Worm (Caenorhabditis elegans) whole organism, late embryonic: ENCODE data around the gene C25H3.16.

ENCODE experiments used
- C08G9.2 ChIP-seq: sonication (generic microtip); optimal IDR thresholded peaks from 2 replicates; lab custom pipeline; 2016; ENCODE audit warnings: mild to moderate bottlenecking, missing genetic modification characterization, moderate library complexity, missing compliant biosample characterization
- C38D4.7 ChIP-seq: fragments of 200-800 bp; sonication (Bioruptor generic); optimal IDR thresholded peaks from 2 replicates; lab custom pipeline; 2018; ENCODE audit warnings: mild to moderate bottlenecking, missing genetic modification characterization, moderate library complexity, missing compliant biosample characterization
- F13H6.1 ChIP-seq: sonication (generic microtip); optimal IDR thresholded peaks from 2 replicates; lab custom pipeline; 2016; ENCODE audit warnings: missing genetic modification characterization, missing compliant biosample characterization
- K02D7.2 ChIP-seq: sonication (generic microtip); optimal IDR thresholded peaks from 2 replicates; lab custom pipeline; 2017; ENCODE audit warnings: mild to moderate bottlenecking, missing genetic modification characterization, missing compliant biosample characterization
- Y22D7AL.16 ChIP-seq: sonication (generic microtip); optimal IDR thresholded peaks from 2 replicates; lab custom pipeline; 2016; ENCODE audit warnings: missing genetic modification characterization, missing compliant biosample characterization
- ahr-1 ChIP-seq: sonication (generic microtip); optimal IDR thresholded peaks from 2 replicates; lab custom pipeline; 2016; ENCODE audit warnings: missing genetic modification characterization, missing compliant biosample characterization
- ama-1 ChIP-seq: fragments of 150-350 bp; optimal IDR thresholded peaks from 2 replicates; lab custom pipeline; 2014
- ceh-14 ChIP-seq: sonication (generic microtip); optimal IDR thresholded peaks from 2 replicates; lab custom pipeline; 2016; ENCODE audit warnings: missing genotype, missing genetic modification characterization, missing compliant biosample characterization
- ceh-2 ChIP-seq: sonication (generic microtip); optimal IDR thresholded peaks from 2 replicates; lab custom pipeline; 2016; ENCODE audit warnings: missing genotype, missing genetic modification characterization, missing compliant biosample characterization
- ceh-24 ChIP-seq: sonication (generic microtip); optimal IDR thresholded peaks from 2 replicates; lab custom pipeline; 2016; ENCODE audit warnings: mild to moderate bottlenecking, missing genetic modification characterization, missing compliant biosample characterization
- ceh-31 ChIP-seq: sonication (generic microtip); optimal IDR thresholded peaks from 2 replicates; lab custom pipeline; 2016; ENCODE audit warnings: missing genetic modification characterization, missing compliant biosample characterization
- ceh-34 ChIP-seq: sonication (generic microtip); optimal IDR thresholded peaks from 2 replicates; lab custom pipeline; 2016; ENCODE audit warnings: mild to moderate bottlenecking, missing genetic modification characterization, missing compliant biosample characterization
- ceh-45 ChIP-seq: fragments of 200-800 bp; sonication (Bioruptor generic); IDR thresholded peaks from 2 replicates; pipeline ENCODE4 v1.3.6; 2022; ENCODE audit warnings: missing genetic modification reagents, missing genetic modification characterization, missing compliant biosample characterization
- ceh-48 ChIP-seq: sonication (generic microtip); optimal IDR thresholded peaks from 2 replicates; lab custom pipeline; 2016; ENCODE audit warnings: missing genetic modification characterization, inconsistent platforms, missing compliant biosample characterization
- ceh-9 ChIP-seq: sonication (generic microtip); optimal IDR thresholded peaks from 2 replicates; lab custom pipeline; 2016; ENCODE audit warnings: mild to moderate bottlenecking, missing genetic modification characterization, inconsistent platforms, missing compliant biosample characterization
- che-1 ChIP-seq: sonication (generic microtip); optimal IDR thresholded peaks from 2 replicates; lab custom pipeline; 2016; ENCODE audit warnings: mild to moderate bottlenecking, missing genetic modification characterization, missing compliant biosample characterization
- dmd-4 ChIP-seq: sonication (generic microtip); optimal IDR thresholded peaks from 2 replicates; lab custom pipeline; 2016; ENCODE audit warnings: borderline replicate concordance, missing genetic modification characterization, missing compliant biosample characterization
- dve-1 ChIP-seq: sonication (generic microtip); optimal IDR thresholded peaks from 2 replicates; lab custom pipeline; 2017; ENCODE audit warnings: antibody characterized with exemption, mild to moderate bottlenecking, missing genetic modification characterization, missing compliant biosample characterization
- elt-2 ChIP-seq: sonication (generic microtip); optimal IDR thresholded peaks from 2 replicates; lab custom pipeline; 2016; ENCODE audit warnings: missing genetic modification reagents, missing genetic modification characterization, missing compliant biosample characterization
- elt-4 ChIP-seq: sonication (generic microtip); optimal IDR thresholded peaks from 2 replicates; lab custom pipeline; 2016; ENCODE audit warnings: missing genetic modification characterization, missing compliant biosample characterization
- ets-4 ChIP-seq: sonication (generic microtip); optimal IDR thresholded peaks from 2 replicates; lab custom pipeline; 2016; ENCODE audit warnings: missing genetic modification characterization, missing compliant biosample characterization
- fax-1 ChIP-seq: sonication (generic microtip); optimal IDR thresholded peaks from 2 replicates; lab custom pipeline; 2016; ENCODE audit warnings: missing genotype, missing genetic modification characterization, missing compliant biosample characterization
- hlh-13 ChIP-seq: fragments of 200-800 bp; sonication (Bioruptor generic); optimal IDR thresholded peaks from 2 replicates; lab custom pipeline; 2018; ENCODE audit warnings: mild to moderate bottlenecking, missing genetic modification characterization, missing compliant biosample characterization
- hlh-30 ChIP-seq: sonication (generic microtip); optimal IDR thresholded peaks from 2 replicates; lab custom pipeline; 2017; ENCODE audit warnings: antibody characterized with exemption, missing genetic modification characterization, missing compliant biosample characterization; ENCODE audit not compliant: insufficient read depth
- hlh-8 ChIP-seq: sonication (generic microtip); optimal IDR thresholded peaks from 2 replicates; lab custom pipeline; 2016; ENCODE audit warnings: missing genotype, missing genetic modification characterization, missing compliant biosample characterization
- lin-11 ChIP-seq: fragments of 200-800 bp; sonication (Bioruptor generic); optimal IDR thresholded peaks from 2 replicates; lab custom pipeline; 2018; ENCODE audit warnings: mild to moderate bottlenecking, missing genetic modification characterization, missing compliant biosample characterization
- madf-2 ChIP-seq: sonication (generic microtip); optimal IDR thresholded peaks from 2 replicates; lab custom pipeline; 2017; ENCODE audit warnings: missing genetic modification characterization, missing compliant biosample characterization
- mec-3 ChIP-seq: sonication (generic microtip); optimal IDR thresholded peaks from 2 replicates; lab custom pipeline; 2016; ENCODE audit warnings: borderline replicate concordance, missing genetic modification characterization, missing compliant biosample characterization
- nfya-1 ChIP-seq: sonication (generic microtip); optimal IDR thresholded peaks from 2 replicates; lab custom pipeline; 2017; ENCODE audit warnings: missing genetic modification characterization, mild to moderate bottlenecking, missing compliant biosample characterization, antibody characterized with exemption, moderate library complexity
- nhr-11 ChIP-seq: fragments of 150-350 bp; optimal IDR thresholded peaks from 2 replicates; lab custom pipeline; 2014; ENCODE audit warnings: missing biosample characterization, missing genetic modification characterization
- pax-1 ChIP-seq: fragments of 150-350 bp; optimal IDR thresholded peaks from 2 replicates; lab custom pipeline; 2014; ENCODE audit warnings: missing biosample characterization, missing genetic modification characterization
- pha-2 ChIP-seq: sonication (generic microtip); optimal IDR thresholded peaks from 2 replicates; lab custom pipeline; 2017; ENCODE audit warnings: mild to moderate bottlenecking, missing genetic modification characterization, missing compliant biosample characterization
- pha-4 ChIP-seq: fragments of 150-350 bp; optimal IDR thresholded peaks from 2 replicates; lab custom pipeline; 2018; ENCODE audit warnings: missing biosample characterization, missing genetic modification reagents, missing genetic modification characterization
- ref-2 ChIP-seq: sonication (generic microtip); optimal IDR thresholded peaks from 2 replicates; lab custom pipeline; 2016; ENCODE audit warnings: missing genetic modification characterization, missing compliant biosample characterization
- sdc-2 ChIP-seq: sonication (generic microtip); optimal IDR thresholded peaks from 2 replicates; lab custom pipeline; 2016; ENCODE audit warnings: missing genotype, missing genetic modification characterization, missing compliant biosample characterization
- sox-4 ChIP-seq: sonication (generic microtip); optimal IDR thresholded peaks from 2 replicates; lab custom pipeline; 2017; ENCODE audit warnings: mild to moderate bottlenecking, missing genetic modification characterization, inconsistent platforms, missing compliant biosample characterization
- tbx-2 ChIP-seq: sonication (generic microtip); optimal IDR thresholded peaks from 2 replicates; lab custom pipeline; 2016; ENCODE audit warnings: missing genetic modification characterization, missing compliant biosample characterization
- tbx-7 ChIP-seq: sonication (generic microtip); optimal IDR thresholded peaks from 2 replicates; lab custom pipeline; 2016; ENCODE audit warnings: missing genotype, missing genetic modification characterization, missing compliant biosample characterization
- ttx-3 ChIP-seq: sonication (generic microtip); optimal IDR thresholded peaks from 2 replicates; lab custom pipeline; 2016; ENCODE audit warnings: missing genetic modification reagents, missing genetic modification characterization, missing compliant biosample characterization
- unc-55 ChIP-seq: sonication (generic microtip); optimal IDR thresholded peaks from 2 replicates; lab custom pipeline; 2017; ENCODE audit warnings: missing biosample characterization, missing genetic modification reagents, missing genetic modification characterization
- unc-86 ChIP-seq: sonication (generic microtip); optimal IDR thresholded peaks from 2 replicates; lab custom pipeline; 2016; ENCODE audit warnings: missing genetic modification characterization, missing compliant biosample characterization
- ztf-16 ChIP-seq: sonication (generic microtip); optimal IDR thresholded peaks from 2 replicates; lab custom pipeline; 2017; ENCODE audit warnings: missing genetic modification characterization, missing compliant biosample characterization

C25H3.16 gene

DNA sequence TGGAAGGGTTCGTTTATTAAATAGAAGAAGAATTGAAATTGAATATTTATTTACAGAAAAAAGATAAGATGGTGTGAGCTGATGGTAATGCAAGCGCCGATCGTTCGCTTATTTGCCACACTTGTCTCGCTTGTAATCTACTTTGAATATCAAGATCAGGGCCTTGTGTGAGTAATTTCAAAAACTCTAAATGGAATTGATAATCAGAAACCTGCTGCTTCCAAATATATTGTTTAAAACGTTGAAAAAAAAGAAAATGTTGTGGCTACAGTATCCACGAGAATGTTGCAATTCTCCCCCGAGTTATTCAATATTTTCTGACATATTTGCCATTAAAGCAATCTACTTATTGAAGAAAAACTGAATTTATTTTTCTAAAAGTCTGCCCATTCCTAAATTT, 44.7 kb downstream of the C25H3.16 start:
- TF ChIP-seq nhr-11 (tag; lab: Kevin White, UChicago) (no peak), ztf-16 (tag; lab: Kevin White, UChicago) (no peak), ceh-24 (tag; lab: Kevin White, UChicago) (no peak)

DNA sequence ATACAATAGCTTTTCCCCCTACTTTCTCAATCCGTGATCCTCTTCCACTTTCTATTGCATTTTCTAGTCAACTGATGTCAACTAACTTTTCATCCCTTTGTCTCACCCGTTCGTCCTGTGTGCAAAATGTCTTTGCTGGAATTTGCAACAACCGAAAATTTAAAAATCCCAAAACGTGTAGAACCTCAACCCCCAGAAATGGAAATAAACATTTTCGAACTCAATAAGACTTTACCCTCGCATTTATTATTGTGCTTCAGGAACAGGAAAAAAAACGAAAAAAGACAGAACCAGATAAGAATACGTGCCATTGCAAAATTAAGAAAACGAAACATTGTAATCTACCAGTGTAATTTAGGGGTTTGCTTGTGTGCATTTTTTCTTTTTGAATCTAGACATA, 46.0 kb downstream of the C25H3.16 start:
- no peak for TF ChIP-seq mec-3 (tag; lab: Kevin White, UChicago)
- peak; percentile 80 for TF ChIP-seq ama-1

DNA sequence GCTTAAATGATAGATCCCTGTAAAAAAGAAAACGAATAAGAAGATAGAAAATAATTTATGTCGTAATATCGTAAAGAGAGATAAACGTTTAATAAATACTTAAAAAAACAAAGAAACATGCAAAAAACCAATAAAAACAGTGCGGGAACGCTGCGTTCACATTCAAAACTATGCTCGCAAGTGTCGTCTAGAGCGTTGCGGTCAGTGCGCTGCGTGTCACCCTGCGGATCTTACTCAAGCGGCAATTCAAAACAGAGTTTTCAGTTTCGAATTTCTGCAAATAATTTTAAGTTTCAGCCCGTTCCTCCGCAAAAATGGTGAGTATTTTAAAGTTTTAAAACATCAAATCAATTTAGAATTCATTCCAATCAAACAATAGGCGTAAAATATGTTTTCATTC, 48.7 kb downstream of the C25H3.16 start, which contains the start of the genes tiar-1 and lelo-4:
Gene tiar-1, minus strand, starts transcription at position 17 of the 400 bp plus-strand sequence.
Gene lelo-4, plus strand, starts transcription at position 118 of the 400 bp plus-strand sequence.
- TF ChIP-seq ahr-1 (tag; lab: Kevin White, UChicago) (no peak), ceh-45 (no peak), nhr-11 (tag; lab: Kevin White, UChicago) (no peak), ttx-3 (no peak), ceh-48 (no peak), elt-2 (tag; lab: Kevin White, UChicago) (peak; percentile 52), ref-2 (tag; lab: Kevin White, UChicago) (no peak), pha-2 (no peak), ceh-24 (tag; lab: Kevin White, UChicago) (no peak), sdc-2 (no peak), madf-2 (tag; lab: Kevin White, UChicago) (no peak), hlh-13 (GFP tag; lab: Kevin White, UChicago) (no peak), ceh-2 (tag; lab: Kevin White, UChicago) (peak; percentile 2), C08G9.2 (no peak), ceh-31 (tag; lab: Kevin White, UChicago) (peak; percentile 59), tbx-2 (tag; lab: Kevin White, UChicago) (no peak), C38D4.7 (GFP tag; lab: Kevin White, UChicago) (no peak), pha-4 (no peak), ceh-14 (no peak), elt-4 (tag; lab: Kevin White, UChicago) (no peak), ets-4 (tag; lab: Kevin White, UChicago) (no peak), fax-1 (tag; lab: Kevin White, UChicago) (no peak), hlh-30 (no peak), ama-1 (no peak), che-1 (tag; lab: Kevin White, UChicago) (no peak), hlh-8 (no peak), F13H6.1 (tag; lab: Kevin White, UChicago) (no peak), nfya-1 (peak; percentile 50), ceh-34 (peak; percentile 50), lin-11 (tag; lab: Kevin White, UChicago) (no peak), dve-1 (tag; lab: Kevin White, UChicago) (no peak), unc-86 (no peak), ceh-9 (tag; lab: Kevin White, UChicago) (no peak), sox-4 (tag; lab: Kevin White, UChicago) (no peak), K02D7.2 (tag; lab: Kevin White, UChicago) (no peak), tbx-7 (tag; lab: Kevin White, UChicago) (no peak), pax-1 (tag; lab: Kevin White, UChicago) (no peak), unc-55 (GFP tag; lab: Kevin White, UChicago) (peak; percentile 5), Y22D7AL.16 (tag; lab: Kevin White, UChicago) (no peak), dmd-4 (no peak), ztf-16 (tag; lab: Kevin White, UChicago) (no peak)
